Worm (Caenorhabditis elegans) whole organism, L4 larva: ENCODE results near the gene ZK353.3.

Experiments
- D1046.2 ChIP-seq: fragments of 200-800 bp; sonication (Bioruptor generic); IDR thresholded peaks from 2 replicates; pipeline ENCODE4 v1.3.6; 2022; ENCODE audit warnings: missing genetic modification characterization, missing compliant biosample characterization
- F37D6.2 ChIP-seq: sonication (generic microtip); optimal IDR thresholded peaks from 2 replicates; lab custom pipeline; 2016; ENCODE audit warnings: mild to moderate bottlenecking, missing genetic modification characterization, missing compliant biosample characterization
- Y5F2A.4 ChIP-seq: fragments of 200-800 bp; sonication (Bioruptor generic); optimal IDR thresholded peaks from 2 replicates; lab custom pipeline; 2018; ENCODE audit warnings: mild to moderate bottlenecking, missing genetic modification characterization, missing compliant biosample characterization
- ZK546.5 ChIP-seq, 2 experiments: sonication (generic microtip); optimal IDR thresholded peaks; 2 replicates each; lab custom pipeline; 2017; ENCODE audit warnings: missing biosample characterization in 2 of 2, missing genetic modification characterization in 2 of 2
- aly-2 ChIP-seq: sonication (generic microtip); optimal IDR thresholded peaks from 2 replicates; lab custom pipeline; 2018; ENCODE audit warnings: missing biosample characterization, missing genetic modification characterization
- attf-4 ChIP-seq: sonication (generic microtip); optimal IDR thresholded peaks from 3 replicates; lab custom pipeline; 2017; ENCODE audit warnings: missing biosample characterization, missing genetic modification characterization
- ceh-44 ChIP-seq: fragments of 200-800 bp; sonication (Bioruptor generic); IDR thresholded peaks from 2 replicates; pipeline ENCODE4 v1.3.6; 2022; ENCODE audit warnings: missing genetic modification reagents, missing genetic modification characterization, missing compliant biosample characterization
- ces-1 ChIP-seq: fragments of 150-350 bp; sonication (generic microtip); optimal IDR thresholded peaks from 4 replicates; lab custom pipeline; 2014; ENCODE audit warnings: missing biosample characterization, missing genetic modification reagents, missing genetic modification characterization
- cey-2 ChIP-seq: sonication (generic microtip); optimal IDR thresholded peaks from 3 replicates; lab custom pipeline; 2017; ENCODE audit warnings: missing genetic modification characterization, mild to moderate bottlenecking, missing compliant biosample characterization, antibody characterized with exemption, borderline replicate concordance; ENCODE audit not compliant: insufficient read depth
- ctbp-1 ChIP-seq: fragments of 200-800 bp; sonication (Bioruptor generic); IDR thresholded peaks from 2 replicates; pipeline ENCODE4 v1.3.6; 2022; ENCODE audit warnings: missing genetic modification reagents, missing genetic modification characterization, missing compliant biosample characterization
- daf-16 ChIP-seq, 3 experiments: sonication (generic microtip); optimal IDR thresholded peaks; 2 replicates each; lab custom pipeline; 2016 to 2017; ENCODE audit warnings: missing genetic modification characterization in 3 of 3, missing genetic modification reagents in 3 of 3, mild to moderate bottlenecking in 2 of 3, missing compliant biosample characterization in 2 of 3, missing biosample characterization in 1 of 3, moderate library complexity in 1 of 3
- dpl-1 ChIP-seq: fragments of 150-350 bp; optimal IDR thresholded peaks from 2 replicates; lab custom pipeline; 2014; ENCODE audit warnings: missing biosample characterization, missing genetic modification reagents, missing genetic modification characterization
- egl-27 ChIP-seq: sonication (generic microtip); optimal IDR thresholded peaks from 3 replicates; lab custom pipeline; 2017; ENCODE audit warnings: missing biosample characterization, missing genetic modification reagents, missing genetic modification characterization
- egl-43 ChIP-seq: fragments of 200-800 bp; sonication (Bioruptor generic); IDR thresholded peaks from 2 replicates; pipeline ENCODE4 v1.3.6; 2022; ENCODE audit warnings: missing genetic modification reagents, missing genetic modification characterization, missing compliant biosample characterization
- fkh-10 ChIP-seq: fragments of 150-350 bp; optimal IDR thresholded peaks from 2 replicates; lab custom pipeline; 2014; ENCODE audit warnings: missing biosample characterization, missing genetic modification reagents, missing genetic modification characterization
- gei-8 ChIP-seq: fragments of 200-800 bp; sonication (Bioruptor generic); optimal IDR thresholded peaks from 2 replicates; lab custom pipeline; 2018; ENCODE audit warnings: mild to moderate bottlenecking, missing genetic modification characterization, missing compliant biosample characterization
- hif-1 ChIP-seq, 2 experiments: sonication (generic microtip); optimal IDR thresholded peaks; 2 replicates each; lab custom pipeline; 2016 to 2017; ENCODE audit warnings: missing compliant biosample characterization in 2 of 2, missing genetic modification characterization in 2 of 2, missing genetic modification reagents in 2 of 2, missing genotype in 2 of 2, mild to moderate bottlenecking in 1 of 2
- hlh-30 ChIP-seq: sonication (generic microtip); optimal IDR thresholded peaks from 2 replicates; lab custom pipeline; 2017; ENCODE audit warnings: antibody characterized with exemption, mild to moderate bottlenecking, missing genetic modification characterization, missing compliant biosample characterization; ENCODE audit not compliant: insufficient read depth
- hmg-1.1 ChIP-seq: fragments of 200-800 bp; sonication (Bioruptor generic); IDR thresholded peaks from 2 replicates; pipeline ENCODE4 v1.3.6; 2022; ENCODE audit warnings: missing genetic modification reagents, missing genetic modification characterization, missing compliant biosample characterization
- lin-1 ChIP-seq: fragments of 200-800 bp; sonication (Bioruptor generic); IDR thresholded peaks from 2 replicates; pipeline ENCODE4 v1.3.6; 2022; ENCODE audit warnings: missing genetic modification reagents, missing genetic modification characterization, missing compliant biosample characterization
- lin-29 ChIP-seq: fragments of 200-800 bp; sonication (Bioruptor generic); IDR thresholded peaks from 2 replicates; pipeline ENCODE4 v1.3.6; 2022; ENCODE audit warnings: missing genetic modification reagents, missing genetic modification characterization, missing compliant biosample characterization
- lin-38 ChIP-seq: fragments of 200-800 bp; sonication (Bioruptor generic); IDR thresholded peaks from 2 replicates; pipeline ENCODE4 v1.3.6; 2022; ENCODE audit warnings: missing genetic modification reagents, missing genetic modification characterization, missing compliant biosample characterization
- lsy-2 ChIP-seq, 2 experiments: fragments of 150-350 bp in 1 of 2; sonication (generic microtip) in 1 of 2; optimal IDR thresholded peaks; 2 replicates each; lab custom pipeline; 2014 to 2017; ENCODE audit warnings: missing biosample characterization in 2 of 2, missing genetic modification characterization in 2 of 2
- madf-5 ChIP-seq, 2 experiments: fragments of 200-800 bp; sonication (Bioruptor generic); IDR thresholded peaks; 2 replicates each; pipeline ENCODE4 v1.3.6; 2022; ENCODE audit warnings: missing compliant biosample characterization in 2 of 2, missing genetic modification characterization in 2 of 2
- madf-9 ChIP-seq: fragments of 200-800 bp; sonication (Bioruptor generic); conservative IDR thresholded peaks from 2 replicates; pipeline ENCODE4 v1.3.6; 2022; ENCODE audit warnings: missing genetic modification reagents, missing genetic modification characterization, missing compliant biosample characterization
- mdt-29 ChIP-seq: fragments of 200-800 bp; sonication (Bioruptor generic); IDR thresholded peaks from 2 replicates; pipeline ENCODE4 v1.3.6; 2022; ENCODE audit warnings: missing genetic modification reagents, missing genetic modification characterization, missing compliant biosample characterization
- mes-2 ChIP-seq: sonication (generic microtip); optimal IDR thresholded peaks from 2 replicates; lab custom pipeline; 2016; ENCODE audit warnings: missing genotype, mild to moderate bottlenecking, missing genetic modification characterization, missing compliant biosample characterization; ENCODE audit not compliant: poor library complexity, severe bottlenecking
- mxl-2 ChIP-seq: fragments of 200-800 bp; sonication (Bioruptor generic); conservative IDR thresholded peaks from 2 replicates; pipeline ENCODE4 v1.3.6; 2022; ENCODE audit warnings: missing genetic modification reagents, missing genetic modification characterization, missing compliant biosample characterization
- nhr-11 ChIP-seq: fragments of 150-350 bp; optimal IDR thresholded peaks from 2 replicates; lab custom pipeline; 2014; ENCODE audit warnings: missing biosample characterization, missing genetic modification characterization
- nhr-25 ChIP-seq: sonication (generic microtip); optimal IDR thresholded peaks from 2 replicates; lab custom pipeline; 2017; ENCODE audit warnings: missing genetic modification characterization, mild to moderate bottlenecking, missing compliant biosample characterization, antibody characterized with exemption, moderate library complexity, borderline replicate concordance; ENCODE audit not compliant: insufficient read depth
- nhr-28 ChIP-seq: fragments of 150-350 bp; optimal IDR thresholded peaks from 2 replicates; lab custom pipeline; 2014; ENCODE audit warnings: missing biosample characterization, missing genetic modification characterization
- nhr-41 ChIP-seq: fragments of 200-800 bp; sonication (Bioruptor generic); IDR thresholded peaks from 2 replicates; pipeline ENCODE4 v1.3.6; 2022; ENCODE audit warnings: missing genetic modification reagents, missing genetic modification characterization, missing compliant biosample characterization
- nhr-42 ChIP-seq: fragments of 200-800 bp; sonication (Bioruptor generic); IDR thresholded peaks from 2 replicates; pipeline ENCODE4 v1.3.6; 2022; ENCODE audit warnings: missing genetic modification characterization, missing compliant biosample characterization
- nhr-6 ChIP-seq: fragments of 150-350 bp; optimal IDR thresholded peaks from 2 replicates; lab custom pipeline; 2014; ENCODE audit warnings: missing biosample characterization, missing genetic modification characterization
- pha-4 ChIP-seq, 2 experiments: fragments of 150-350 bp in 1 of 2; fragments of 200-800 bp in 1 of 2; sonication (Bioruptor generic) in 1 of 2; IDR thresholded peaks in 1 of 2; optimal IDR thresholded peaks in 1 of 2; 2 replicates each; pipeline versions ENCODE4 v1.3.6 to Lab custom; 2014 to 2022; ENCODE audit warnings: missing genetic modification characterization in 2 of 2, missing genetic modification reagents in 2 of 2, missing biosample characterization in 1 of 2, missing compliant biosample characterization in 1 of 2
- php-3 ChIP-seq: fragments of 200-800 bp; sonication (Bioruptor generic); IDR thresholded peaks from 2 replicates; pipeline ENCODE4 v1.3.6; 2022; ENCODE audit warnings: missing genetic modification reagents, missing genetic modification characterization, missing compliant biosample characterization
- rbr-2 ChIP-seq: sonication (generic microtip); optimal IDR thresholded peaks from 2 replicates; lab custom pipeline; 2016; ENCODE audit warnings: missing genotype, missing genetic modification characterization, missing compliant biosample characterization
- sdz-12 ChIP-seq: fragments of 200-800 bp; sonication (Bioruptor generic); optimal IDR thresholded peaks from 2 replicates; lab custom pipeline; 2018; ENCODE audit warnings: mild to moderate bottlenecking, missing genetic modification characterization, missing compliant biosample characterization
- skn-1 ChIP-seq: fragments of 150-350 bp; optimal IDR thresholded peaks from 2 replicates; lab custom pipeline; 2014; ENCODE audit warnings: missing biosample characterization, missing genetic modification characterization
- spr-3 ChIP-seq: fragments of 200-800 bp; sonication (Bioruptor generic); optimal IDR thresholded peaks from 2 replicates; lab custom pipeline; 2018; ENCODE audit warnings: mild to moderate bottlenecking, missing genetic modification characterization, missing compliant biosample characterization
- tag-97 ChIP-seq: fragments of 200-800 bp; sonication (Bioruptor generic); IDR thresholded peaks from 2 replicates; pipeline ENCODE4 v1.3.6; 2022; ENCODE audit warnings: missing genetic modification characterization, missing compliant biosample characterization
- tra-1 ChIP-seq: fragments of 200-800 bp; sonication (Bioruptor generic); IDR thresholded peaks from 2 replicates; pipeline ENCODE4 v1.3.6; 2022; ENCODE audit warnings: missing genetic modification reagents, missing genetic modification characterization, missing compliant biosample characterization
- unc-130 ChIP-seq: sonication (generic microtip); optimal IDR thresholded peaks from 2 replicates; lab custom pipeline; 2016; ENCODE audit warnings: missing genetic modification reagents, missing genetic modification characterization, missing compliant biosample characterization
- unc-39 ChIP-seq: sonication (generic microtip); optimal IDR thresholded peaks from 2 replicates; lab custom pipeline; 2017; ENCODE audit warnings: missing biosample characterization, missing genetic modification characterization
- unc-62 ChIP-seq, 3 experiments: fragments of 150-350 bp in 1 of 3; sonication (generic microtip); optimal IDR thresholded peaks in 2 of 3; peaks in 1 of 3; 1 replicate in 1 of 3; 2 replicates in 2 of 3; lab custom pipeline; 2014 to 2017; ENCODE audit warnings: missing biosample characterization in 3 of 3, missing genetic modification characterization in 3 of 3, missing genetic modification reagents in 3 of 3, missing genotype in 1 of 3
- zfp-2 ChIP-seq: sonication (generic microtip); optimal IDR thresholded peaks from 2 replicates; lab custom pipeline; 2016; ENCODE audit warnings: mild to moderate bottlenecking, missing genetic modification characterization, missing compliant biosample characterization

Gene ZK353.3

DNA sequence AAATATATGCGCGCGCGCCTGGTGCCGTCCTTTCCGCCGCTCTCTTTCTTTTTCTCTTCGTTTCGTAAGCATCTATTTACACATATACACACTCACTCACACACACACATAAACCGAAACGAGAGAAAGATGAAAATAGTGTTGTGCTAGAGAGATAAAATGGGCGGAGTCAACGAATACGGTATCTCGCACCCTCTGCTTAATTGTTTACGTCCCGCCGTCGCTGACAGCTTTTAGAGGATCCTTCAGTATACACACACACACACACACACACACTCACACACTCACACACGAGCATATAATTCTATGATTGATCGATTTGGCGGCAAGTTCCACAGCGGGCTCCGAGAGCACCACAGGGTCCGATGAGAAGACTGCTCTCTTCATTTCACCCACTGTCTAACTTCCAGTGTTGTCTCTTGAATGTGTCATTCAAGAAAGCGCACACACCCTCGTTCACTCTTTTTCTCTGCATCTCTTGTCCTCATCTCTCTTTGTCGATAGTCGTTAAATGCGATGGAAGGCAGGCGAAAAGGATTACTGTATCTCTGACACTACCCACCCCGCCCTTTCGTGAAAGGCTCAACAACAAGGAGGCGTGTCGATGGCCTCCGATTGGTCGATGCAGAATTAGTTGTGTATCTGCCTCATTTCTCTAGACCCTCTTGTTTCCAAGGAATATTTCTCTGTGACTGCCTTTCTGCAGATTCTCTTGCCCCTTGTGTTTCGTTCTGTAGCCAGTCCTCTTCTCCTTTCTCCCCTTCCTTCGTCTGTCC, 21.6 kb downstream of the ZK353.3 start (continued):
- TF ChIP-seq gei-8, result peak; percentile 34
- no peak for TF ChIP-seq sdz-12
- TF ChIP-seq mxl-2 (GFP tag; lab: Robert Waterston, UW), result 0 out of 2 replicates have a peak, but pooled peaks have one; percentile 53
- TF ChIP-seq rbr-2 (tag; lab: Kevin White, UChicago), result peak; percentile 97
- peak; percentile 39; the same call in 1 of the 2 replicates for TF ChIP-seq nhr-42
- no peak for TF ChIP-seq skn-1 (tag; lab: Kevin White, UChicago)
- no peak for TF ChIP-seq tra-1 (GFP tag; lab: Robert Waterston, UW)
- no peak for TF ChIP-seq nhr-41 (GFP tag; lab: Robert Waterston, UW)
- TF ChIP-seq egl-27 (tag; lab: Kevin White, UChicago), result no peak
- TF ChIP-seq nhr-6 (tag; lab: Kevin White, UChicago), result peak; percentile 71
- TF ChIP-seq attf-4 (tag; lab: Kevin White, UChicago), result peak; percentile 53
- TF ChIP-seq Y5F2A.4, result no peak
- peak; percentile 54 for TF ChIP-seq fkh-10 (GFP tag; lab: Kevin White, UChicago)
- TF ChIP-seq lin-29 (GFP tag; lab: Robert Waterston, UW), result no peak
- TF ChIP-seq hmg-1.1 (GFP tag; lab: Robert Waterston, UW), result peak; percentile 94
- no peak for TF ChIP-seq unc-130 (GFP tag; lab: Kevin White, UChicago)
- no peak for TF ChIP-seq cey-2 (tag; lab: Kevin White, UChicago)
- peak; percentile 43 for TF ChIP-seq dpl-1 (GFP tag; lab: Kevin White, UChicago)
- TF ChIP-seq nhr-28 (tag; lab: Kevin White, UChicago), result peak; percentile 69
- peak; percentile 89 for TF ChIP-seq ctbp-1 (GFP tag; lab: Robert Waterston, UW)
- TF ChIP-seq lsy-2 (tag; optimal IDR thresholded peaks at IDR 0.05; lab: Kevin White, UChicago), result peak; percentile 97 to 98
- no peak for TF ChIP-seq mdt-29 (GFP tag; lab: Robert Waterston, UW)
- TF ChIP-seq nhr-25 (tag; lab: Kevin White, UChicago), result peak; percentile 77
- TF ChIP-seq lin-1 (GFP tag; lab: Robert Waterston, UW), result no peak; the same call in 1 of the 2 replicates
- TF ChIP-seq php-3 (GFP tag; lab: Robert Waterston, UW), result peak; percentile 77
- TF ChIP-seq ZK546.5 (tag; optimal IDR thresholded peaks at IDR 0.05; lab: Kevin White, UChicago), result peak in 1 of 2 experiments; percentile 57
- TF ChIP-seq nhr-11 (tag; lab: Kevin White, UChicago), result peak; percentile 95
- peak; percentile 71 to 100 for TF ChIP-seq unc-62 (GFP tag; optimal IDR thresholded peaks at IDR 0.05 in 1 of 2; lab: Kevin White, UChicago)
- peak; percentile 83 for TF ChIP-seq unc-62 (tag; optimal IDR thresholded peaks at IDR 0.05; lab: Kevin White, UChicago)
- TF ChIP-seq spr-3 (GFP tag; lab: Kevin White, UChicago), result peak; percentile 31
- TF ChIP-seq hif-1 (tag; optimal IDR thresholded peaks at IDR 0.05; lab: Kevin White, UChicago), result peak; percentile 39 to 73
- no peak for TF ChIP-seq madf-5 (GFP tag; IDR thresholded peaks at IDR 0.05; lab: Robert Waterston, UW)
- TF ChIP-seq lin-38 (GFP tag; lab: Robert Waterston, UW), result peak; percentile 69
- TF ChIP-seq madf-9 (GFP tag; lab: Robert Waterston, UW), result peak; percentile 71
- peak; percentile 43 for TF ChIP-seq mes-2 (tag; lab: Kevin White, UChicago)
- peak; percentile 74 for TF ChIP-seq pha-4 (GFP tag; IDR thresholded peaks at IDR 0.05; lab: Robert Waterston, UW)
- peak; percentile 76 for TF ChIP-seq pha-4 (tag; optimal IDR thresholded peaks at IDR 0.05; lab: Kevin White, UChicago)
- no peak for TF ChIP-seq tag-97
- peak; percentile 89 for TF ChIP-seq F37D6.2 (tag; lab: Kevin White, UChicago)
- TF ChIP-seq hlh-30, result peak; percentile 83
- TF ChIP-seq D1046.2, result no peak
- TF ChIP-seq unc-39, result no peak
- peak; percentile 50 for TF ChIP-seq zfp-2
- no peak for TF ChIP-seq aly-2 (tag; lab: Kevin White, UChicago)
- peak; percentile 26 for TF ChIP-seq ces-1 (GFP tag; lab: Kevin White, UChicago)
- no peak for TF ChIP-seq ceh-44 (GFP tag; lab: Robert Waterston, UW)
- peak; percentile 61; the same call in 1 of the 2 replicates for TF ChIP-seq egl-43 (GFP tag; lab: Robert Waterston, UW)
- peak; percentile 86 to 90 for TF ChIP-seq daf-16 (GFP tag; optimal IDR thresholded peaks at IDR 0.05; lab: Kevin White, UChicago)
- peak; percentile 92 for TF ChIP-seq daf-16 (tag; optimal IDR thresholded peaks at IDR 0.05; lab: Kevin White, UChicago)
